Worm (Caenorhabditis elegans) whole organism, young adult: ENCODE data around the gene sodh-2.

Experiments used
- B0019.2 ChIP-seq: fragments of 200-800 bp; sonication (Bioruptor generic); conservative IDR thresholded peaks from 2 replicates; pipeline ENCODE4 v1.3.6; 2022; ENCODE audit warnings: missing genetic modification reagents, missing genetic modification characterization, missing compliant biosample characterization
- B0336.3 ChIP-seq: fragments of 200-800 bp; sonication (Bioruptor generic); IDR thresholded peaks from 2 replicates; pipeline ENCODE4 v1.3.6; 2022; ENCODE audit warnings: missing genetic modification characterization, missing compliant biosample characterization
- F39B2.1 ChIP-seq: fragments of 200-800 bp; sonication (Bioruptor generic); IDR thresholded peaks from 2 replicates; pipeline ENCODE4 v1.3.6; 2022; ENCODE audit warnings: missing genetic modification reagents, missing genetic modification characterization, missing compliant biosample characterization
- F57A8.1 ChIP-seq: fragments of 200-800 bp; sonication (Bioruptor generic); optimal IDR thresholded peaks from 2 replicates; lab custom pipeline; 2018; ENCODE audit warnings: mild to moderate bottlenecking, missing genetic modification characterization, moderate library complexity, missing compliant biosample characterization
- F57C9.4 ChIP-seq: sonication (generic microtip); optimal IDR thresholded peaks from 2 replicates; lab custom pipeline; 2017; ENCODE audit warnings: mild to moderate bottlenecking, missing genetic modification characterization, missing compliant biosample characterization
- K11D2.4 ChIP-seq: fragments of 200-800 bp; sonication (Bioruptor generic); IDR thresholded peaks from 2 replicates; pipeline ENCODE4 v1.3.6; 2022; ENCODE audit warnings: missing genetic modification reagents, missing genetic modification characterization, missing compliant biosample characterization
- T07F8.4 ChIP-seq: sonication (generic microtip); optimal IDR thresholded peaks from 2 replicates; lab custom pipeline; 2016; ENCODE audit warnings: mild to moderate bottlenecking, missing genetic modification characterization, moderate library complexity, missing compliant biosample characterization
- ama-1 ChIP-seq, 3 experiments: fragments of 150-350 bp in 1 of 3; sonication (generic microtip) in 2 of 3; optimal IDR thresholded peaks; 2 replicates each; lab custom pipeline; 2014 to 2018; ENCODE audit warnings: missing biosample characterization in 2 of 3, missing genetic modification characterization in 2 of 3, missing genetic modification reagents in 2 of 3
- aptf-2 ChIP-seq: fragments of 200-800 bp; sonication (Bioruptor generic); conservative IDR thresholded peaks from 2 replicates; pipeline ENCODE4 v1.3.6; 2022; ENCODE audit warnings: missing genetic modification reagents, missing genetic modification characterization, missing compliant biosample characterization
- attf-5 ChIP-seq: fragments of 200-800 bp; sonication (Bioruptor generic); optimal IDR thresholded peaks from 2 replicates; lab custom pipeline; 2018; ENCODE audit warnings: mild to moderate bottlenecking, missing genetic modification characterization, missing compliant biosample characterization
- attf-6 ChIP-seq: fragments of 200-800 bp; sonication (Bioruptor generic); IDR thresholded peaks from 2 replicates; pipeline ENCODE4 v1.3.6; 2022; ENCODE audit warnings: missing genetic modification reagents, missing genetic modification characterization, missing compliant biosample characterization
- bed-1 ChIP-seq: fragments of 200-800 bp; sonication (Bioruptor generic); IDR thresholded peaks from 2 replicates; pipeline ENCODE4 v1.3.6; 2022; ENCODE audit warnings: missing genetic modification reagents, missing genetic modification characterization, missing compliant biosample characterization
- bed-2 ChIP-seq: fragments of 200-800 bp; sonication (Bioruptor generic); IDR thresholded peaks from 2 replicates; pipeline ENCODE4 v1.3.6; 2022; ENCODE audit warnings: missing genetic modification reagents, missing genetic modification characterization, missing compliant biosample characterization
- cebp-2 ChIP-seq: fragments of 200-800 bp; sonication (Bioruptor generic); IDR thresholded peaks from 2 replicates; pipeline ENCODE4 v1.3.6; 2022; ENCODE audit warnings: missing genetic modification characterization, missing compliant biosample characterization
- ceh-100 ChIP-seq: fragments of 200-800 bp; sonication (Bioruptor generic); IDR thresholded peaks from 2 replicates; pipeline ENCODE4 v1.3.6; 2022; ENCODE audit warnings: missing genetic modification reagents, missing genetic modification characterization, missing compliant biosample characterization
- ceh-27 ChIP-seq: fragments of 200-800 bp; sonication (Bioruptor generic); optimal IDR thresholded peaks from 2 replicates; lab custom pipeline; 2018; ENCODE audit warnings: mild to moderate bottlenecking, missing genetic modification characterization, moderate library complexity, missing compliant biosample characterization
- ceh-58 ChIP-seq: fragments of 200-800 bp; sonication (Bioruptor generic); IDR thresholded peaks from 2 replicates; pipeline ENCODE4 v1.3.6; 2022; ENCODE audit warnings: missing genetic modification characterization, missing compliant biosample characterization
- chd-7 ChIP-seq: sonication (generic microtip); optimal IDR thresholded peaks from 2 replicates; lab custom pipeline; 2016; ENCODE audit warnings: mild to moderate bottlenecking, missing genetic modification characterization, moderate library complexity, missing compliant biosample characterization
- dpff-1 ChIP-seq: sonication (generic microtip); optimal IDR thresholded peaks from 2 replicates; lab custom pipeline; 2017; ENCODE audit warnings: mild to moderate bottlenecking, missing genetic modification characterization, missing compliant biosample characterization
- him-1 ChIP-seq: sonication (generic microtip); optimal IDR thresholded peaks from 2 replicates; lab custom pipeline; 2016; ENCODE audit warnings: missing genotype, missing genetic modification reagents, missing genetic modification characterization, missing compliant biosample characterization
- hlh-12 ChIP-seq: sonication (generic microtip); optimal IDR thresholded peaks from 2 replicates; lab custom pipeline; 2016; ENCODE audit warnings: missing genetic modification characterization, missing compliant biosample characterization
- hmg-1.2 ChIP-seq: fragments of 200-800 bp; sonication (Bioruptor generic); IDR thresholded peaks from 2 replicates; pipeline ENCODE4 v1.3.6; 2022; ENCODE audit warnings: missing genetic modification reagents, missing genetic modification characterization, missing compliant biosample characterization
- hsf-1 ChIP-seq: fragments of 200-800 bp; sonication (Bioruptor generic); IDR thresholded peaks from 2 replicates; pipeline ENCODE4 v1.3.6; 2022; ENCODE audit warnings: missing genetic modification reagents, missing genetic modification characterization, missing compliant biosample characterization
- let-526 ChIP-seq: fragments of 200-800 bp; sonication (Bioruptor generic); IDR thresholded peaks from 2 replicates; pipeline ENCODE4 v1.3.6; 2022; ENCODE audit warnings: missing genetic modification reagents, missing genetic modification characterization, missing compliant biosample characterization
- lin-40 ChIP-seq: sonication (generic microtip); optimal IDR thresholded peaks from 2 replicates; lab custom pipeline; 2016; ENCODE audit warnings: missing genetic modification characterization, mild to moderate bottlenecking, missing compliant biosample characterization, missing genotype, missing genetic modification reagents
- lin-54 ChIP-seq: fragments of 200-800 bp; sonication (Bioruptor generic); optimal IDR thresholded peaks from 2 replicates; lab custom pipeline; 2018; ENCODE audit warnings: mild to moderate bottlenecking, missing genetic modification characterization, missing compliant biosample characterization
- madf-3 ChIP-seq: fragments of 200-800 bp; sonication (Bioruptor generic); IDR thresholded peaks from 2 replicates; pipeline ENCODE4 v1.3.6; 2022; ENCODE audit warnings: missing genetic modification reagents, missing genetic modification characterization, missing compliant biosample characterization
- madf-6 ChIP-seq: fragments of 200-800 bp; sonication (Bioruptor generic); IDR thresholded peaks from 2 replicates; pipeline ENCODE4 v1.3.6; 2022; ENCODE audit warnings: missing genetic modification reagents, missing genetic modification characterization, missing compliant biosample characterization
- mcd-1 ChIP-seq: fragments of 200-800 bp; sonication (Bioruptor generic); IDR thresholded peaks from 2 replicates; pipeline ENCODE4 v1.3.6; 2022; ENCODE audit warnings: missing genetic modification reagents, missing genetic modification characterization, missing compliant biosample characterization
- nfya-1 ChIP-seq: sonication (generic microtip); optimal IDR thresholded peaks from 2 replicates; lab custom pipeline; 2017; ENCODE audit warnings: antibody characterized with exemption, missing compliant biosample characterization, missing genetic modification characterization, borderline replicate concordance; ENCODE audit not compliant: insufficient read depth
- nhr-80 ChIP-seq: sonication (generic microtip); optimal IDR thresholded peaks from 2 replicates; lab custom pipeline; 2016; ENCODE audit warnings: missing genetic modification characterization, missing compliant biosample characterization
- sdz-38 ChIP-seq: sonication (generic microtip); optimal IDR thresholded peaks from 2 replicates; lab custom pipeline; 2016; ENCODE audit warnings: missing genotype, missing genetic modification characterization, missing compliant biosample characterization
- tbx-9 ChIP-seq: sonication (generic microtip); optimal IDR thresholded peaks from 2 replicates; lab custom pipeline; 2016; ENCODE audit warnings: borderline replicate concordance, missing genetic modification characterization, inconsistent platforms, missing compliant biosample characterization
- unc-130 ChIP-seq: sonication (generic microtip); optimal IDR thresholded peaks from 2 replicates; lab custom pipeline; 2016; ENCODE audit warnings: missing genetic modification reagents, missing genetic modification characterization, missing compliant biosample characterization
- xnd-1 ChIP-seq: sonication (generic microtip); optimal IDR thresholded peaks from 2 replicates; lab custom pipeline; 2016; ENCODE audit warnings: missing genotype, missing genetic modification reagents, missing genetic modification characterization, missing compliant biosample characterization
- zfh-2 ChIP-seq: fragments of 200-800 bp; sonication (Bioruptor generic); conservative IDR thresholded peaks from 2 replicates; pipeline ENCODE4 v1.3.6; 2022; ENCODE audit warnings: missing genetic modification reagents, missing genetic modification characterization, missing compliant biosample characterization
- zim-3 ChIP-seq: sonication (generic microtip); optimal IDR thresholded peaks from 2 replicates; lab custom pipeline; 2017; ENCODE audit warnings: mild to moderate bottlenecking, missing genetic modification characterization, moderate library complexity, missing compliant biosample characterization
- ztf-22 ChIP-seq: fragments of 200-800 bp; sonication (Bioruptor generic); optimal IDR thresholded peaks from 2 replicates; lab custom pipeline; 2018; ENCODE audit warnings: mild to moderate bottlenecking, missing genetic modification characterization, moderate library complexity, missing compliant biosample characterization
- ztf-28 ChIP-seq: fragments of 200-800 bp; sonication (Bioruptor generic); IDR thresholded peaks from 2 replicates; pipeline ENCODE4 v1.3.6; 2022; ENCODE audit warnings: missing genetic modification reagents, missing genetic modification characterization, missing compliant biosample characterization
- ztf-6 ChIP-seq: fragments of 200-800 bp; sonication (Bioruptor generic); IDR thresholded peaks from 2 replicates; pipeline ENCODE4 v1.3.6; 2022; ENCODE audit warnings: missing genetic modification reagents, missing genetic modification characterization, missing compliant biosample characterization

sodh-2 gene

DNA sequence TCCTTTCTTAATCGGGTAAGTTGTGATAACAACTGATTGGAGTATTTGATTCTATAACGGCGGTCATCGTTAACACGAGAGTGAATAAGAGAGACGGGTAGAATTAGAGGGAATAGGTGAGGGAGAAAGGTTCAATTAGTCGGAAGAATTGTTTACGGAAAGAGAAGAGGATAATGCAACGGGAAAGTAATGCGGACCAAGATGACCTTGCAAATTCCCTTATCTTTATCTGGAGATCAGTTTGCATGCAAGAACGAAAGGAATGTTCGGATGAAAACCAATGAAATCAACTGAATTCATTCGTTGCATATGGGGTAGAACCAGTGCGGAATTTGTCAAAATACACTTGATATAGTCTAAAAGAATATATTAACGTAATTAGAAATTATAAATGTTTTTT is 11.1 kb upstream of the sodh-2 start:
- TF ChIP-seq let-526 (GFP tag; lab: Robert Waterston, UW) = no peak
- TF ChIP-seq ceh-58 (GFP tag; lab: Robert Waterston, UW) = no peak
- TF ChIP-seq, all 124 proteins: peak for 0

DNA sequence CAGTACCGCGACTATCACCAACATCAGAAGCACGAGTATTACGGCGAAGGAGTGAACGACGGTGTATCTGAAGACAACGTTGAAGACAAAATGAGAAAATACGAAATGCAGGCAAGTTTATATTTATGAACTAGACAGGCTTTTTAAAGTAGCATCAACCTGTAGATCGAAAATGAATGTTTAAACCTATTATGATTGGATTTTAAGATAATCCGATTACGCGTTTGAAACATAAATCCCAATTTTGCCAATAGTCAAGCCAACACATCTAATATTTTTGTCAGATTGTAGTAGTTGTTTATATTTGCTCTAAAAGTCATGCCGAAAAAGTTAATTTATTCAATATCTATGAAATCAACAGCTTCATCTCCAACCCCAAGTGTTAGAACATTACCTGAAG is 10.2 kb upstream of the sodh-2 start:
- no peak for TF ChIP-seq K11D2.4
- no peak for TF ChIP-seq xnd-1 (tag; lab: Kevin White, UChicago)
- no peak for TF ChIP-seq B0336.3 (GFP tag; lab: Robert Waterston, UW)
- TF ChIP-seq ceh-100 = no peak

DNA sequence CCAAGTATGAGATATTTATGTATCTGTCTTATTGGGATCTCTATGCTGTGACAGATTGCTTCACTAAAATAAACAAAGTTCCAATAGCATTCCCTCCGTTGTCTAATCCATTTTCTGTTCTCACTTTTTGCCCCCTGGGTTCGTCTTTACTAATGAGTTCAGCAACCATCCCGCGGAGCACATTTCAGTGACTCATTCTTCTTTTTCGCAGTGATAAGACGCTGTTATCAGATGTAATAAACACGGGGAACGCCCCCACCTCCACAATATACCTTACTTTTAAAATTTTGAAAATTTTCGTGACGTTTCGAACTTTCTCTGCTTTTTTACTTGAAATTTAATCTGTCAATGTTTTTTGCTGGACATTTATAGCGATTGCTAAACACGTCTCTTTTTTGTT is 9.1 kb upstream of the sodh-2 start:
- peak; percentile 67 for TF ChIP-seq nhr-80
- TF ChIP-seq F57C9.4 (tag; lab: Kevin White, UChicago) = no peak
- TF ChIP-seq, all 124 proteins: peak for 1

DNA sequence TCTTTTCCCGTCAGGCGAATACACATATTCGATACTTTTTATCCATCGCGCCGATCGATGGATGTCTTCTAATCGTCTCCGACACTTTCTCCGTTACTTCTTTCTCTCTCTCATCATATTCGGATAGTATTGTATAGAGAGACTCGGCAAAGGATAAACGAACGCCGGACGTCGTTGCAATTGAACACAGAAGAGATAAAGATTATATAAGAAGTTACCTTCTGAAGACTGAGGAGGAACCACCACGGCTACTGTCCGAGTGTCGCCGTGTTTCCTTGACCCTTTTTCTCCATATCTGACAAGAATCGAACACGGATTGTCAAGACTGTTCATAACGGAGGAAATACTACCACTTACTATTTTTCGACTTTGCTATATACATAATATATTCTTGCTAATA is 8.1 kb upstream of the sodh-2 start, which contains the start of gene sma-1:
TSS of gene sma-1 (plus strand) at position 301 of the 400 bp plus-strand sequence.
- TF ChIP-seq ztf-6 (no peak), zim-3 (tag; lab: Kevin White, UChicago) (no peak)

DNA sequence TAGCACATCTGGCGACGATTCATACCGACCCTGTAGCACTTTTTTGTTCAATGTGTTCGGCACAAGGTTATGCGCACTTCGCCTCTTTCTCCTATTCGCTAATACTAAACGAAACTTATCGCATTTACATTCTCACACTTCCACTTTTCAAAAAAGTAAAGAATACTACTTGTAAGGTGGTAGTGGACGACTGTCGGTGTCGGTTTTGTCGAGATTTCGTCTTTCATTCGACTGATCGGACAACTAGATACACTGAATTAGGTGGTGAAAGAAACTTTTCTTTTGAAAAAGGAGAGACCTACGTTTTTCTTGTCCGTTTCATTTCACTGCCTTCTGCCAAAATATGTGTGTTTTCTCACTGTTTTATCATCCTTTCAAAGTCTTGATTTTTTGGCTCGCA is 6.6 kb upstream of the sodh-2 start:
- TF ChIP-seq him-1 = no peak
- no peak for TF ChIP-seq F57C9.4 (tag; lab: Kevin White, UChicago)
- TF ChIP-seq tbx-9 = no peak
- no peak for TF ChIP-seq zfh-2 (GFP tag; lab: Robert Waterston, UW)
- TF ChIP-seq madf-3 (GFP tag; lab: Robert Waterston, UW) = no peak
- TF ChIP-seq F57A8.1 (GFP tag; lab: Kevin White, UChicago) = no peak
- TF ChIP-seq lin-40 (tag; lab: Kevin White, UChicago) = no peak
- TF ChIP-seq bed-1 (GFP tag; lab: Robert Waterston, UW) = no peak
- TF ChIP-seq cebp-2 (GFP tag; lab: Robert Waterston, UW) = no peak
- TF ChIP-seq sdz-38 (tag; lab: Kevin White, UChicago) = no peak
- TF ChIP-seq ztf-22 (GFP tag; lab: Kevin White, UChicago) = no peak
- no peak for TF ChIP-seq attf-6 (GFP tag; lab: Robert Waterston, UW)
- TF ChIP-seq ama-1 (optimal IDR thresholded peaks at IDR 0.05; lab: Kevin White, UChicago) = no peak
- TF ChIP-seq ama-1 (GFP tag; optimal IDR thresholded peaks at IDR 0.05; lab: Kevin White, UChicago) = no peak
- TF ChIP-seq ceh-100 = no peak
- TF ChIP-seq chd-7 (tag; lab: Kevin White, UChicago) = no peak

DNA sequence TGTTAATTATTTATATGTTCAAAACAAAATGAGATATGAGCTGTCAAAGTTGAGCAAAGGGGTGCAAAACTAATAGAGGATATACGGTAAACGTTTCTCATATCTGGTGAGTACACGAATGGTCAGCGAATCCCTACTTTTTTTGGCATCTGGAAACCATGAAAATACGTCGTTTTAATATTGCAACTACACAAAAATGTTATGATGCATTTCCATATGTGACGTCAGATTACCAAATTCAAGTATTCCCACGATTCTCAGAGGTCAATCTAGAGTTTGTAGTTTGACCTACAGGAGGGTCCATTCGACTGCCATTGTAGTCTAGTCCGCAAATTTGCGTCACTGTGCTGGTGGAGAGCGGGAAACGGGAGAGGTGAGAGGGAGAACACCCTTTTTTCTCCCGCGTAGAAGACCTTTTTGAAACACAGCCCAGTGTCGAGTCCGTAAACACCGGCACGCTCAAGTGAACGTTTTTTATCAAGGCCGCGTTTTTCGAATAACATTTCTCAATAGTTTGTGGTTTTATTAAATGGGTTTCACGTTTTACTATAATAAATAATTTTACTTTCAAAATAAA is 5.4 kb upstream of the sodh-2 start:
- TF ChIP-seq him-1 (no peak), hsf-1 (peak; percentile 62; the same call in 1 of the 2 replicates), lin-54 (GFP tag; lab: Kevin White, UChicago) (peak; percentile 64), hmg-1.2 (peak; percentile 40), dpff-1 (no peak), attf-5 (GFP tag; lab: Kevin White, UChicago) (peak; percentile 53), nfya-1 (tag; lab: Kevin White, UChicago) (no peak), madf-6 (GFP tag; lab: Robert Waterston, UW) (peak; percentile 88), F39B2.1 (GFP tag; lab: Robert Waterston, UW) (no peak), mcd-1 (peak; percentile 48; the same call in 1 of the 2 replicates), hlh-12 (tag; lab: Kevin White, UChicago) (no peak), aptf-2 (0 out of 2 replicates have a peak, but pooled peaks have one; percentile 17), F57A8.1 (GFP tag; lab: Kevin White, UChicago) (no peak), B0019.2 (no peak), ztf-28 (GFP tag; lab: Robert Waterston, UW) (0 out of 2 replicates have a peak, but pooled peaks have one; percentile 39), madf-3 (GFP tag; lab: Robert Waterston, UW) (0 out of 2 replicates have a peak, but pooled peaks have one; percentile 62), bed-2 (GFP tag; lab: Robert Waterston, UW) (0 out of 2 replicates have a peak, but pooled peaks have one; percentile 14), ceh-27 (GFP tag; lab: Kevin White, UChicago) (peak; percentile 9), unc-130 (no peak), T07F8.4 (tag; lab: Kevin White, UChicago) (no peak)
